Comparison of ENCODE assay signal across 1 fruit fly cellular context in the genomic region with DNA sequence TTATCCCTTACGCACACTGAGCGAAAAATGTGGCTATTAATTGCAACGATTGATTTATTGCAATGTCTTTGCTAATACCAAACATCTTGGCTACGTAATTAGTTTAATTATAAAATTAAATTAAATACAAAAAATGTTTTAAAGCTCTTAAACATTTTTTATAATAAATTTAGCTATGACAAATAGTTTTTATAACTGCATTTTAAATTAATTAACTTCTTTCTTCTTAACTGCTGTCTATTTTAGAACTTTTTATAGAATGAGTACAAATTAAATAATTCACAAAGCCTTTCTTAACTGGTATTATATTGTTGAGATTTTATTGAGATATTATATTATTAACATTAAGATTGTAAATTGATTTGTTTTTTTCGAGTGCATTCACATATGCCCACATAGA.
TF ChIP-seq lines count a peak whose summit lies in the region.

No protein-coding gene starts in this region.

TF ChIP-seq in whole organism, embryonic, 481 proteins besides CTCF, POLR2A, EP300 and RAD21 (continued from another document):
- peak in 1 of 2 experiments; percentile 13 for TF ChIP-seq Eip74EF (GFP tag; optimal IDR thresholded peaks at IDR 0.05; lab: Kevin White, UChicago)
- TF ChIP-seq mld (GFP tag; IDR thresholded peaks at IDR 0.05; lab: Robert Waterston, UW; ENCODE audit: partially characterized antibody), result no peak
- no peak for TF ChIP-seq Drgx (GFP tag; IDR thresholded peaks at IDR 0.05; lab: Robert Waterston, UW)
- TF ChIP-seq CG17829 (tag; optimal IDR thresholded peaks at IDR 0.05; lab: Kevin White, UChicago), result peak; percentile 70
- TF ChIP-seq run (tag; optimal IDR thresholded peaks at IDR 0.05; lab: Kevin White, UChicago), result no peak
- peak in 1 of 2 experiments; percentile 20 for TF ChIP-seq Hr78 (GFP tag; optimal IDR thresholded peaks at IDR 0.05; lab: Kevin White, UChicago)
- TF ChIP-seq CG4730 (GFP tag; IDR thresholded peaks at IDR 0.05; lab: Robert Waterston, UW), result no peak
- TF ChIP-seq C15 (GFP tag; IDR thresholded peaks at IDR 0.05; lab: Robert Waterston, UW), result no peak
- TF ChIP-seq pum (GFP tag; optimal IDR thresholded peaks at IDR 0.05; lab: Kevin White, UChicago), result no peak
- TF ChIP-seq Vsx1 (GFP tag; optimal IDR thresholded peaks at IDR 0.05; lab: Kevin White, UChicago), result no peak
- TF ChIP-seq Taf1 (GFP tag; IDR thresholded peaks at IDR 0.05; lab: Robert Waterston, UW), result no peak
- TF ChIP-seq croc (GFP tag; conservative IDR thresholded peaks at IDR 0.05; lab: Robert Waterston, UW), result 0 out of 3 replicates have a peak, but pooled peaks have one; percentile 13
- peak; percentile 41 for TF ChIP-seq Sox102F (GFP tag; optimal IDR thresholded peaks at IDR 0.05; lab: Kevin White, UChicago)
- peak; percentile 78 for TF ChIP-seq CG2712 (tag; optimal IDR thresholded peaks at IDR 0.05; lab: Kevin White, UChicago)
- peak; percentile 34 for TF ChIP-seq CG33557 (GFP tag; optimal IDR thresholded peaks at IDR 0.05; lab: Kevin White, UChicago)
- TF ChIP-seq CG8388 (GFP tag; optimal IDR thresholded peaks at IDR 0.05; lab: Kevin White, UChicago), result peak; percentile 24
- no peak for TF ChIP-seq kni (GFP tag; optimal IDR thresholded peaks at IDR 0.05; lab: Kevin White, UChicago)
- TF ChIP-seq onecut (GFP tag; IDR thresholded peaks at IDR 0.05; lab: Robert Waterston, UW), result no peak
- TF ChIP-seq phol (tag; optimal IDR thresholded peaks at IDR 0.05; lab: Kevin White, UChicago), result peak; percentile 73
- peak; percentile 2 for TF ChIP-seq CG6254 (GFP tag; optimal IDR thresholded peaks at IDR 0.05; lab: Kevin White, UChicago)
- no peak for TF ChIP-seq ci (GFP tag; IDR thresholded peaks at IDR 0.05; lab: Robert Waterston, UW)
- TF ChIP-seq Dad (GFP tag; optimal IDR thresholded peaks at IDR 0.05; lab: Kevin White, UChicago), result no peak
- TF ChIP-seq CG11504 (tag; optimal IDR thresholded peaks at IDR 0.05; lab: Kevin White, UChicago), result peak; percentile 61
- peak; percentile 10 for TF ChIP-seq CG7556 (GFP tag; optimal IDR thresholded peaks at IDR 0.05; lab: Kevin White, UChicago)
- TF ChIP-seq Hr51 (GFP tag; optimal IDR thresholded peaks at IDR 0.05; lab: Kevin White, UChicago), result peak in 1 of 2 experiments; percentile 26
- peak; percentile 61 for TF ChIP-seq CoRest (tag; optimal IDR thresholded peaks at IDR 0.05; lab: Kevin White, UChicago)
- TF ChIP-seq CG8924 (tag; optimal IDR thresholded peaks at IDR 0.05; lab: Kevin White, UChicago), result peak; percentile 23
- peak; percentile 39 for TF ChIP-seq Oli (tag; optimal IDR thresholded peaks at IDR 0.05; lab: Kevin White, UChicago)
- TF ChIP-seq row (GFP tag; IDR thresholded peaks at IDR 0.05; lab: Robert Waterston, UW), result 0 out of 3 replicates have a peak, but pooled peaks have one; percentile 10
- peak; percentile 56 for TF ChIP-seq grau (tag; optimal IDR thresholded peaks at IDR 0.05; lab: Kevin White, UChicago)
- no peak for TF ChIP-seq Doc2 (GFP tag; IDR thresholded peaks at IDR 0.05; lab: Robert Waterston, UW)
- TF ChIP-seq CG8359 (GFP tag; optimal IDR thresholded peaks at IDR 0.05; lab: Kevin White, UChicago; ENCODE audit: borderline replicate concordance), result no peak
- TF ChIP-seq CG12659 (GFP tag; optimal IDR thresholded peaks at IDR 0.05; lab: Kevin White, UChicago), result peak; percentile 14
- no peak for TF ChIP-seq CG6854 (GFP tag; optimal IDR thresholded peaks at IDR 0.05; lab: Kevin White, UChicago)
- TF ChIP-seq CG1602 (GFP tag; optimal IDR thresholded peaks at IDR 0.05; lab: Kevin White, UChicago), result peak; percentile 23
- peak; percentile 31 for TF ChIP-seq CG13424 (tag; optimal IDR thresholded peaks at IDR 0.05; lab: Kevin White, UChicago)
- peak; percentile 62 for TF ChIP-seq CG7839 (tag; optimal IDR thresholded peaks at IDR 0.05; lab: Kevin White, UChicago)
- TF ChIP-seq CG4424 (GFP tag; optimal IDR thresholded peaks at IDR 0.05; lab: Kevin White, UChicago), result peak; percentile 13
- TF ChIP-seq CG14965 (GFP tag; optimal IDR thresholded peaks at IDR 0.05; lab: Kevin White, UChicago; ENCODE audit: borderline replicate concordance), result no peak
- no peak for TF ChIP-seq ind (GFP tag; optimal IDR thresholded peaks at IDR 0.05; lab: Kevin White, UChicago)
- TF ChIP-seq Xrp1 (GFP tag; IDR thresholded peaks at IDR 0.05; lab: Robert Waterston, UW), result peak; percentile 21; the same call in 1 of the 2 replicates
- peak; percentile 21 for TF ChIP-seq nerfin-1 (tag; optimal IDR thresholded peaks at IDR 0.05; lab: Kevin White, UChicago)
- TF ChIP-seq CG7372 (GFP tag; IDR thresholded peaks at IDR 0.05; lab: Robert Waterston, UW), result no peak
- TF ChIP-seq crp (GFP tag; optimal IDR thresholded peaks at IDR 0.05; lab: Kevin White, UChicago), result no peak
- TF ChIP-seq CG12391 (tag; optimal IDR thresholded peaks at IDR 0.05; lab: Kevin White, UChicago), result peak; percentile 45
- TF ChIP-seq peb (GFP tag; IDR thresholded peaks at IDR 0.05; lab: Robert Waterston, UW), result no peak
- TF ChIP-seq CG18262 (tag; optimal IDR thresholded peaks at IDR 0.05; lab: Kevin White, UChicago), result peak; percentile 84
- TF ChIP-seq CG3726 (GFP tag; IDR thresholded peaks at IDR 0.05; lab: Robert Waterston, UW), result no peak
- peak; percentile 43 for TF ChIP-seq CG15601 (tag; optimal IDR thresholded peaks at IDR 0.05; lab: Kevin White, UChicago)
- TF ChIP-seq trem (tag; optimal IDR thresholded peaks at IDR 0.05; lab: Kevin White, UChicago), result peak; percentile 59
- TF ChIP-seq Sox100B (GFP tag; optimal IDR thresholded peaks at IDR 0.05; lab: Kevin White, UChicago), result peak; percentile 17
- TF ChIP-seq CG10267 (tag; optimal IDR thresholded peaks at IDR 0.05; lab: Kevin White, UChicago), result peak; percentile 13
- TF ChIP-seq lola (GFP tag; optimal IDR thresholded peaks at IDR 0.05; lab: Kevin White, UChicago), result peak in 1 of 3 experiments; percentile 84
- TF ChIP-seq pfk (GFP tag; optimal IDR thresholded peaks at IDR 0.05; lab: Kevin White, UChicago), result no peak
- TF ChIP-seq NC2β (GFP tag; optimal IDR thresholded peaks at IDR 0.05; lab: Kevin White, UChicago), result no peak
- TF ChIP-seq CG9727 (GFP tag; optimal IDR thresholded peaks at IDR 0.05; lab: Kevin White, UChicago), result peak; percentile 54
- peak; percentile 69 for TF ChIP-seq nmo (GFP tag; optimal IDR thresholded peaks at IDR 0.05; lab: Kevin White, UChicago)
- peak; percentile 64 for TF ChIP-seq gem (tag; optimal IDR thresholded peaks at IDR 0.05; lab: Kevin White, UChicago)
- no peak for TF ChIP-seq sc (optimal IDR thresholded peaks at IDR 0.05; lab: Kevin White, UChicago)
- peak; percentile 15 for TF ChIP-seq sc (GFP tag; optimal IDR thresholded peaks at IDR 0.05; lab: Kevin White, UChicago)
- TF ChIP-seq Ssrp (tag; optimal IDR thresholded peaks at IDR 0.05; lab: Kevin White, UChicago), result peak; percentile 49
- peak; percentile 14 for TF ChIP-seq Hr3 (GFP tag; optimal IDR thresholded peaks at IDR 0.05; lab: Kevin White, UChicago)
- peak; percentile 57 for TF ChIP-seq CG2678 (tag; optimal IDR thresholded peaks at IDR 0.05; lab: Kevin White, UChicago)
- no peak for TF ChIP-seq sisA (GFP tag; IDR thresholded peaks at IDR 0.05; lab: Robert Waterston, UW)
- TF ChIP-seq CG3407 (GFP tag; optimal IDR thresholded peaks at IDR 0.05; lab: Kevin White, UChicago), result peak; percentile 5
- peak; percentile 83 for TF ChIP-seq CG10979 (tag; optimal IDR thresholded peaks at IDR 0.05; lab: Kevin White, UChicago)
